Worm (Caenorhabditis elegans): ENCODE results near the gene C36C5.4.

The C36C5.4 gene

DNA sequence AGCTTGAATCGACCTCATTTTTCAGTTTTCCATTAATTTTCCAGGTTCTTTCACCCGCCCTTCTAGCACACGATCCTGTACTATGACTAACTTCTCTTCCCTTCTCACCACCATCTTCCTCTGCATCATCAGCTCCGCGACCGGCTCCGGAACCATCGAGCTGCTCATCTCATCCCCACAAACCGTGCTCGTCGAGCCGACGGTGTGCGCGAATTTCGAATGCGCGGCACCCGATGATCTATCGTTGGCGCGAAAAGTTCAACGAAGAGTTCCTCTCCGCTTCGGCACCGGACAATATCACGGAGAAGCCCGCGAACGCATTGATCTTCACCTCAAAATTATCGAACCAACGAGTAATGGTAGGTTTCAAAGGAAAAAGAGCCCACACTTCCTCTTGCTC is 43.8 kb downstream of the C36C5.4 start, which contains the start of gene apx-1:
Gene apx-1, plus strand, starts transcription at position 50 of the 400 bp plus-strand sequence.
- TF ChIP-seq hmbx-1 (tag; optimal IDR thresholded peaks at IDR 0.05), result no peak
- no peak for TF ChIP-seq pes-1 (GFP tag; IDR thresholded peaks at IDR 0.05)
- TF ChIP-seq ama-1 (optimal IDR thresholded peaks at IDR 0.05), result no peak
- TF ChIP-seq tra-4 (tag; optimal IDR thresholded peaks at IDR 0.05), result no peak
- TF ChIP-seq ceh-13 (GFP tag; optimal IDR thresholded peaks at IDR 0.05), result no peak
- no peak for TF ChIP-seq F13C5.2 (tag; optimal IDR thresholded peaks at IDR 0.05)
- TF ChIP-seq tbx-11 (GFP tag; IDR thresholded peaks at IDR 0.05), result no peak
- TF ChIP-seq scrt-1 (GFP tag; IDR thresholded peaks at IDR 0.05), result no peak
- no peak for TF ChIP-seq aly-1 (tag; optimal IDR thresholded peaks at IDR 0.05)
- no peak for TF ChIP-seq B0310.2 (tag; optimal IDR thresholded peaks at IDR 0.05)
- no peak for TF ChIP-seq hnd-1 (tag; optimal IDR thresholded peaks at IDR 0.05)
- TF ChIP-seq ets-7 (tag; optimal IDR thresholded peaks at IDR 0.05), result no peak
- no peak for TF ChIP-seq sea-1 (GFP tag; conservative IDR thresholded peaks at IDR 0.05)
- TF ChIP-seq ceh-36 (tag; optimal IDR thresholded peaks at IDR 0.05), result no peak

Measured in whole organism, early embryonic.